Worm (Caenorhabditis elegans) whole organism, mixed stage, embryonic: ENCODE data around the gene sre-41.

Experiments
- blmp-1 ChIP-seq: fragments of 150-350 bp; optimal IDR thresholded peaks from 2 replicates; lab custom pipeline; 2014; ENCODE audit warnings: missing biosample characterization, missing genetic modification characterization
- nhr-12 ChIP-seq: fragments of 150-350 bp; optimal IDR thresholded peaks from 2 replicates; lab custom pipeline; 2014; ENCODE audit warnings: missing biosample characterization, missing genetic modification characterization
- snpc-4 ChIP-seq: fragments of 150-350 bp; optimal IDR thresholded peaks from 2 replicates; lab custom pipeline; 2014; ENCODE audit warnings: missing biosample characterization, missing genetic modification characterization
- unc-39 ChIP-seq: fragments of 150-350 bp; optimal IDR thresholded peaks from 2 replicates; lab custom pipeline; 2014; ENCODE audit warnings: missing biosample characterization, missing genetic modification characterization

DNA sequence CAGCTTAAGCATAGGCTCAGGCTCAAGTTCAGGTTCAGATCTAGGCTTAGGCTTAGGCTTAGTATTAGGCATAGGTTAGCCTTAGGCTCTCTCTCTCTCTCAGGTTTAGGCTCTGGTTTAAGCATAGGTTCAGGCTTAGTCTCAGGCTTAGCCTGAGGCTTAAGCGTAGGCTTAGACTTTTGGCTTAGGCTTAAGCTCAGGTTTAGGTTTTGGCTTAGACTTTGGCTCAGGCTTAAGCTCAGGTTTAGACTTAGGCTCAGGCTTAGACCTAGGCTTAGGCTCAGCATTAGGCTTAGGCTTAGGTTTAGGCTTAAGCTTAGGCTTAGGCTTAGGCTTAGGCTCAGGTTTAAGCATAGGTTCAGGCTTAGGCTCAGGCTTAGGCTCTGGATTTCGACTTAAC is 44.4 kb upstream of the sre-41 start:
- TF ChIP-seq unc-39 (tag; lab: Kevin White, UChicago) (no peak), nhr-12 (tag; lab: Kevin White, UChicago) (no peak), snpc-4 (tag; lab: Kevin White, UChicago) (no peak), blmp-1 (tag; lab: Kevin White, UChicago) (no peak)
